Worm (Caenorhabditis elegans): Measurements from ENCODE around the gene C16D2.3.

DNA sequence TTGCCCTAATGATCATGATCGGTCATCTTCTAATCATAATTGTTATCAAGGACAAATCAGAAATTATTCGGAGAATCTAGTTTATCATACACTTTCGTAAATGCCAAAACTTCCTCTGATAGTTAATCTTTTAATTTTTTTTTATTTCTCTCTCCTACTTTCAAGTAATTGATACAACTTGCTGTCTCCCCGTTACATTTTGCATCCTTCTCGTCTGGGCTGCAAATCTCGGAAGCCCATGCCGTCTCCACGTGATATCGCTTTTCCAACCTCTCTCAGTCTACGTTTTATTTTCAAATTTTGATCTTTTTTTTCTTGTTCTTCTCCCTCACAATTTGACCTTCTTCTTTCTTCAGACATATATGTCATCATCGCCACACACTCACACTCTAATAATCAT lies 23.1 kb downstream of the C16D2.3 start, which contains the start of gene rhy-1:
- TF ChIP-seq somi-1 (GFP tag; optimal IDR thresholded peaks at IDR 0.05) (no peak), sdz-38 (tag; optimal IDR thresholded peaks at IDR 0.05) (no peak), lsl-1 (GFP tag; optimal IDR thresholded peaks at IDR 0.05) (no peak), K11D2.4 (GFP tag; IDR thresholded peaks at IDR 0.05) (no peak), unc-62 (GFP tag; optimal IDR thresholded peaks at IDR 0.05) (no peak), ceh-79 (tag; optimal IDR thresholded peaks at IDR 0.05) (no peak), athp-1 (tag; optimal IDR thresholded peaks at IDR 0.05) (no peak), snpc-4 (GFP tag; optimal IDR thresholded peaks at IDR 0.05) (no peak), snpc-4 (tag; optimal IDR thresholded peaks at IDR 0.05) (no peak), pha-4 (tag; optimal IDR thresholded peaks at IDR 0.05) (no peak), F10E7.11 (tag; optimal IDR thresholded peaks at IDR 0.05) (no peak), him-1 (tag; optimal IDR thresholded peaks at IDR 0.05) (no peak), unc-130 (GFP tag; optimal IDR thresholded peaks at IDR 0.05) (no peak), snpc-1.1 (tag; optimal IDR thresholded peaks at IDR 0.05; ENCODE audit: insufficient read depth) (no peak)

Measured in whole organism, young adult.